Worm (Caenorhabditis elegans) whole organism, L4/young adult: ENCODE data around the gene hyl-2.

Source experiments
- W03F9.2 ChIP-seq: fragments of 150-350 bp; optimal IDR thresholded peaks from 2 replicates; lab custom pipeline; 2014; ENCODE audit warnings: missing biosample characterization, missing genetic modification characterization
- dao-5 ChIP-seq: sonication (generic microtip); optimal IDR thresholded peaks from 2 replicates; lab custom pipeline; 2016; ENCODE audit warnings: missing genotype, missing genetic modification characterization, moderate library complexity, missing compliant biosample characterization
- him-1 ChIP-seq: sonication (generic microtip); optimal IDR thresholded peaks from 2 replicates; lab custom pipeline; 2016; ENCODE audit warnings: missing genotype, missing genetic modification reagents, missing genetic modification characterization, missing compliant biosample characterization

- TF ChIP-seq him-1 (tag; lab: Kevin White, UChicago) = no peak
- no peak for TF ChIP-seq dao-5 (tag; lab: Kevin White, UChicago)
- TF ChIP-seq W03F9.2 = no peak
Measured at ce11 chrX:4662964-4663684, 36.1 kb downstream of the hyl-2 start.
